Worm (Caenorhabditis elegans): ENCODE measurements around the gene T28F3.5.

DNA sequence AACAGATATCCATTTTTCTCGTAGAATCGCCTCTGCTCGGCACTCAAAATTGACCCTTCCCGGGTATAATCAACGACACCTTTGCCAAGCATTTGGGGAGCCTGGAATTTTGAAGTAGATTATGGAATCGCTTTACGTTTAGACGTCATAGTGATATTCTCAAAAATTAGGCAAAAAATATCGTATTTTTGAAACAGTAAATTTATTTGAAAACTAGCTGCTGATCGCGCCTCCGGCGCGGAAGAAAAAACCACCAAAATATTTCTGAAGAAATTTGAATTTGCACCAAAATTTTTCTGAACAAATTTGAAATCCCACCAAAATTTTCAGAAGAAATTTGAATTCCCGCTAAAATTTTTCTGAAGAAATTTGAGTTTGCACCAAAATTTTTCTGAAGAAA lies 32.2 kb upstream of the T28F3.5 start, which contains the start of gene ZK550.6:
- TF ChIP-seq rec-8 (tag; optimal IDR thresholded peaks at IDR 0.05) (no peak), snpc-4 (GFP tag; optimal IDR thresholded peaks at IDR 0.05) (no peak), snpc-4 (tag; optimal IDR thresholded peaks at IDR 0.05) (no peak), hlh-12 (tag; optimal IDR thresholded peaks at IDR 0.05) (no peak), tbp1 (GFP tag; optimal IDR thresholded peaks at IDR 0.05) (no peak), F55B11.4 (tag; optimal IDR thresholded peaks at IDR 0.05; ENCODE audit: borderline replicate concordance, insufficient read depth) (no peak), lsy-27 (tag; optimal IDR thresholded peaks at IDR 0.05; ENCODE audit: borderline replicate concordance, insufficient read depth) (no peak), B0336.3 (GFP tag; IDR thresholded peaks at IDR 0.05) (peak; percentile 41; the same call in 1 of the 2 replicates), ama-1 (optimal IDR thresholded peaks at IDR 0.05) (no peak), ama-1 (GFP tag; optimal IDR thresholded peaks at IDR 0.05) (no peak), K11D2.4 (GFP tag; IDR thresholded peaks at IDR 0.05) (no peak), sea-2 (GFP tag; IDR thresholded peaks at IDR 0.05) (no peak), C06A6.2 (GFP tag; conservative IDR thresholded peaks at IDR 0.05) (no peak), xnd-1 (tag; optimal IDR thresholded peaks at IDR 0.05) (no peak), unc-130 (GFP tag; optimal IDR thresholded peaks at IDR 0.05) (no peak), lin-35 (GFP tag; optimal IDR thresholded peaks at IDR 0.05) (no peak)

Data from whole organism, young adult.